Fruit fly (Drosophila melanogaster) whole organism: ENCODE measurements around the gene Gba1a.

Experiments
- Dll ChIP-seq: fragments of >200 bp; optimal IDR thresholded peaks from 2 replicates; lab custom pipeline; 2017
- EcR ChIP-seq, 2 experiments: fragments of >200 bp; optimal IDR thresholded peaks; 2 replicates each; lab custom pipeline; 2017; ENCODE audit warnings: missing biosample characterization in 2 of 2, missing genetic modification characterization in 2 of 2, missing genetic modification reagents in 2 of 2
- pan ChIP-seq: fragments of >200 bp; optimal IDR thresholded peaks from 2 replicates; lab custom pipeline; 2017
- psq ChIP-seq: fragments of >200 bp; optimal IDR thresholded peaks from 2 replicates; lab custom pipeline; 2017
- usp ChIP-seq: fragments of >200 bp; optimal IDR thresholded peaks from 2 replicates; lab custom pipeline; 2017; ENCODE audit warnings: missing biosample characterization, missing genetic modification characterization, mixed read lengths

- TF ChIP-seq usp (GFP tag; lab: Kevin White, UChicago) (no peak), psq (lab: Kevin White, UChicago) (no peak), Dll (lab: Kevin White, UChicago) (no peak), pan (lab: Kevin White, UChicago) (no peak), EcR (GFP tag; optimal IDR thresholded peaks at IDR 0.05; lab: Kevin White, UChicago) (no peak)
Measured at dm6 chr3R:23725711-23726349, 25.4 kb downstream of the Gba1a start.
